Fruit fly (Drosophila melanogaster) whole organism, embryonic: ENCODE data around the gene CG9948.

Experiments
- Bteb2 ChIP-seq: fragments of 200-800 bp; sonication (Bioruptor generic); optimal IDR thresholded peaks from 2 replicates; lab custom pipeline; 2016; ENCODE audit warnings: missing biosample characterization, missing genetic modification characterization
- CG10267 ChIP-seq: fragments of 200-800 bp; sonication (Bioruptor generic); optimal IDR thresholded peaks from 2 replicates; lab custom pipeline; 2018; ENCODE audit warnings: missing biosample characterization, mild to moderate bottlenecking, missing genetic modification characterization, moderate library complexity
- CG10959 ChIP-seq: fragments of 200-800 bp; sonication (Bioruptor generic); IDR thresholded peaks from 2 replicates; pipeline ENCODE4 v1.3.6; 2022; ENCODE audit warnings: missing biosample characterization, missing genetic modification characterization
- CG10979 ChIP-seq: fragments of 200-800 bp; sonication (Bioruptor generic); optimal IDR thresholded peaks from 2 replicates; lab custom pipeline; 2018; ENCODE audit warnings: missing biosample characterization, mild to moderate bottlenecking, missing genetic modification characterization, moderate library complexity
- CG12155 ChIP-seq: fragments of 200-800 bp; sonication (Bioruptor generic); optimal IDR thresholded peaks from 3 replicates; lab custom pipeline; 2016; ENCODE audit warnings: missing biosample characterization, missing genetic modification characterization
- CG13775 ChIP-seq: fragments of 200-800 bp; sonication (Bioruptor generic); optimal IDR thresholded peaks from 3 replicates; lab custom pipeline; 2017; ENCODE audit warnings: missing biosample characterization, mild to moderate bottlenecking, missing genetic modification characterization
- CG14014 ChIP-seq: fragments of 200-800 bp; sonication (Bioruptor generic); IDR thresholded peaks from 2 replicates; pipeline ENCODE4 v1.3.6; 2022; ENCODE audit warnings: missing biosample characterization, missing genetic modification characterization
- CG15011 ChIP-seq: fragments of 200-800 bp; sonication (Bioruptor generic); optimal IDR thresholded peaks from 3 replicates; lab custom pipeline; 2018; ENCODE audit warnings: missing biosample characterization, mild to moderate bottlenecking, missing genetic modification characterization
- CG15696 ChIP-seq: fragments of 200-800 bp; sonication (Bioruptor generic); optimal IDR thresholded peaks from 2 replicates; lab custom pipeline; 2019; ENCODE audit warnings: missing biosample characterization, mild to moderate bottlenecking, missing genetic modification characterization, moderate library complexity
- CG16863 ChIP-seq: fragments of 200-800 bp; sonication (Bioruptor generic); optimal IDR thresholded peaks from 3 replicates; lab custom pipeline; 2016; ENCODE audit warnings: missing biosample characterization, missing genetic modification characterization
- CG17829 ChIP-seq: fragments of 200-800 bp; optimal IDR thresholded peaks from 2 replicates; lab custom pipeline; 2019; ENCODE audit warnings: missing biosample characterization, mild to moderate bottlenecking, missing genetic modification characterization, moderate library complexity
- CG18599 ChIP-seq: fragments of 200-800 bp; sonication (Bioruptor generic); optimal IDR thresholded peaks from 3 replicates; lab custom pipeline; 2017; ENCODE audit warnings: missing biosample characterization, missing genetic modification characterization, mild to moderate bottlenecking, moderate library complexity, missing genetic modification reagents
- CG2678 ChIP-seq: fragments of 200-800 bp; sonication (Bioruptor generic); optimal IDR thresholded peaks from 3 replicates; lab custom pipeline; 2019; ENCODE audit warnings: missing biosample characterization, mild to moderate bottlenecking, missing genetic modification characterization, moderate library complexity
- CG2712 ChIP-seq: fragments of 200-800 bp; optimal IDR thresholded peaks from 3 replicates; lab custom pipeline; 2019; ENCODE audit warnings: missing biosample characterization, mild to moderate bottlenecking, missing genetic modification characterization, moderate library complexity
- CG30403 ChIP-seq: fragments of 200-800 bp; sonication (Bioruptor generic); optimal IDR thresholded peaks from 3 replicates; lab custom pipeline; 2016; ENCODE audit warnings: missing biosample characterization, missing genetic modification characterization
- CG31224 ChIP-seq: fragments of 200-800 bp; sonication (Bioruptor generic); IDR thresholded peaks from 2 replicates; pipeline ENCODE4 v1.3.6; 2022; ENCODE audit warnings: missing biosample characterization, missing genetic modification characterization
- CG32532 ChIP-seq: fragments of 200-800 bp; sonication (Bioruptor generic); IDR thresholded peaks from 2 replicates; pipeline ENCODE4 v1.3.6; 2022; ENCODE audit warnings: missing biosample characterization, missing genetic modification characterization
- CG32767 ChIP-seq: fragments of 200-800 bp; sonication (Bioruptor generic); IDR thresholded peaks from 2 replicates; pipeline ENCODE4 v1.3.6; 2022; ENCODE audit warnings: missing biosample characterization, missing genetic modification characterization
- CG3407 ChIP-seq: fragments of 200-800 bp; sonication (Bioruptor generic); optimal IDR thresholded peaks from 2 replicates; lab custom pipeline; 2018; ENCODE audit warnings: missing biosample characterization, mild to moderate bottlenecking, missing genetic modification characterization
- CG43689 ChIP-seq: fragments of 200-800 bp; sonication (Bioruptor generic); IDR thresholded peaks from 2 replicates; pipeline ENCODE4 v1.3.6; 2022; ENCODE audit warnings: missing biosample characterization, missing genetic modification characterization
- CG4404 ChIP-seq: fragments of 200-800 bp; sonication (Bioruptor generic); IDR thresholded peaks from 2 replicates; pipeline ENCODE4 v1.3.6; 2022; ENCODE audit warnings: missing biosample characterization, missing genetic modification characterization
- CG4424 ChIP-seq: fragments of 200-800 bp; sonication (Bioruptor generic); optimal IDR thresholded peaks from 3 replicates; lab custom pipeline; 2016; ENCODE audit warnings: missing biosample characterization, missing genetic modification characterization
- CG4707 ChIP-seq: fragments of 200-800 bp; sonication (Bioruptor generic); optimal IDR thresholded peaks from 2 replicates; lab custom pipeline; 2018; ENCODE audit warnings: missing biosample characterization, mild to moderate bottlenecking, missing genetic modification characterization, moderate library complexity
- CG8478 ChIP-seq: fragments of >200 bp; optimal IDR thresholded peaks from 2 replicates; lab custom pipeline; 2018
- Drgx ChIP-seq: fragments of 200-800 bp; sonication (Bioruptor generic); IDR thresholded peaks from 2 replicates; pipeline ENCODE4 v1.3.6; 2022; ENCODE audit warnings: missing biosample characterization, missing genetic modification characterization
- Fer3 ChIP-seq: fragments of 200-800 bp; sonication (Bioruptor generic); optimal IDR thresholded peaks from 2 replicates; lab custom pipeline; 2018; ENCODE audit warnings: missing biosample characterization, mild to moderate bottlenecking, missing genetic modification characterization, moderate library complexity
- H2.0 ChIP-seq: fragments of 200-800 bp; sonication (Bioruptor generic); IDR thresholded peaks from 2 replicates; pipeline ENCODE4 v1.3.6; 2022; ENCODE audit warnings: missing biosample characterization, missing genetic modification characterization
- Hr51 ChIP-seq, 2 experiments: fragments of 200-800 bp; sonication (Bioruptor generic); optimal IDR thresholded peaks; 2 replicates in 1 of 2; 3 replicates in 1 of 2; lab custom pipeline; 2016 to 2018; ENCODE audit warnings: missing biosample characterization in 2 of 2, missing genetic modification characterization in 2 of 2, mild to moderate bottlenecking in 1 of 2, moderate library complexity in 1 of 2
- NfI ChIP-seq: fragments of 200-800 bp; sonication (Bioruptor generic); optimal IDR thresholded peaks from 3 replicates; lab custom pipeline; 2018; ENCODE audit warnings: missing biosample characterization, mild to moderate bottlenecking, missing genetic modification characterization, moderate library complexity
- Optix ChIP-seq: fragments of 200-800 bp; sonication (Bioruptor generic); IDR thresholded peaks from 3 replicates; pipeline ENCODE4 v1.3.6; 2022; ENCODE audit warnings: missing biosample characterization, missing genetic modification characterization
- Sin3A ChIP-seq: fragments of >200 bp; optimal IDR thresholded peaks from 2 replicates; lab custom pipeline; 2018
- Vsx1 ChIP-seq: fragments of 200-800 bp; sonication (Bioruptor generic); optimal IDR thresholded peaks from 2 replicates; lab custom pipeline; 2017; ENCODE audit warnings: missing biosample characterization, mild to moderate bottlenecking, missing genetic modification characterization, missing genetic modification reagents
- Xrp1 ChIP-seq: fragments of 200-800 bp; sonication (Bioruptor generic); IDR thresholded peaks from 2 replicates; pipeline ENCODE4 v1.3.6; 2022; ENCODE audit warnings: missing biosample characterization, missing genetic modification characterization
- ase ChIP-seq: fragments of 200-800 bp; sonication (Bioruptor generic); IDR thresholded peaks from 3 replicates; pipeline ENCODE4 v1.3.6; 2022; ENCODE audit warnings: missing biosample characterization, missing genetic modification characterization
- ci ChIP-seq: fragments of 200-800 bp; sonication (Bioruptor generic); IDR thresholded peaks from 3 replicates; pipeline ENCODE4 v1.3.6; 2022; ENCODE audit warnings: missing biosample characterization, missing genetic modification characterization
- dmrt11E ChIP-seq: fragments of 200-800 bp; sonication (Bioruptor generic); optimal IDR thresholded peaks from 3 replicates; lab custom pipeline; 2018; ENCODE audit warnings: missing biosample characterization, mild to moderate bottlenecking, missing genetic modification characterization, moderate library complexity
- fd96Cb ChIP-seq: fragments of 200-800 bp; sonication (Bioruptor generic); optimal IDR thresholded peaks from 2 replicates; lab custom pipeline; 2018; ENCODE audit warnings: missing biosample characterization, mild to moderate bottlenecking, missing genetic modification characterization, moderate library complexity
- gem ChIP-seq: fragments of 200-800 bp; sonication (Bioruptor generic); optimal IDR thresholded peaks from 2 replicates; lab custom pipeline; 2019; ENCODE audit warnings: missing biosample characterization, mild to moderate bottlenecking, missing genetic modification characterization, moderate library complexity
- nmo ChIP-seq: fragments of 200-800 bp; sonication (Bioruptor generic); optimal IDR thresholded peaks from 2 replicates; lab custom pipeline; 2018; ENCODE audit warnings: missing biosample characterization, mild to moderate bottlenecking, missing genetic modification characterization, moderate library complexity
- oc ChIP-seq: fragments of 200-800 bp; sonication (Bioruptor generic); optimal IDR thresholded peaks from 2 replicates; lab custom pipeline; 2018; ENCODE audit warnings: missing biosample characterization, mild to moderate bottlenecking, missing genetic modification characterization, moderate library complexity
- prd ChIP-seq, 3 experiments: fragments of >200 bp in 2 of 3; fragments of 200-800 bp in 1 of 3; sonication (Bioruptor generic) in 1 of 3; optimal IDR thresholded peaks in 2 of 3; IDR thresholded peaks in 1 of 3; 2 replicates in 2 of 3; 3 replicates in 1 of 3; pipeline versions ENCODE4 v1.3.6 to Lab custom; 2017 to 2022; ENCODE audit warnings: missing biosample characterization in 1 of 3, missing genetic modification characterization in 1 of 3
- pzg ChIP-seq: fragments of 200-800 bp; sonication (Bioruptor generic); optimal IDR thresholded peaks from 3 replicates; lab custom pipeline; 2018; ENCODE audit warnings: missing biosample characterization, mild to moderate bottlenecking, missing genetic modification characterization, moderate library complexity
- ssp ChIP-seq: fragments of 200-800 bp; sonication (Bioruptor generic); IDR thresholded peaks from 2 replicates; pipeline ENCODE4 v1.3.6; 2022; ENCODE audit warnings: missing biosample characterization, missing genetic modification characterization
- stc ChIP-seq: fragments of 200-800 bp; sonication (Bioruptor generic); IDR thresholded peaks from 2 replicates; pipeline ENCODE4 v1.3.6; 2022; ENCODE audit warnings: missing biosample characterization, missing genetic modification characterization
- sug ChIP-seq: fragments of 200-800 bp; optimal IDR thresholded peaks from 2 replicates; lab custom pipeline; 2019; ENCODE audit warnings: missing biosample characterization, mild to moderate bottlenecking, missing genetic modification characterization, moderate library complexity
- tap ChIP-seq: fragments of 200-800 bp; optimal IDR thresholded peaks from 3 replicates; lab custom pipeline; 2019; ENCODE audit warnings: missing biosample characterization, mild to moderate bottlenecking, missing genetic modification characterization, moderate library complexity
- trh ChIP-seq: fragments of 200-800 bp; sonication (Bioruptor generic); optimal IDR thresholded peaks from 2 replicates; lab custom pipeline; 2016; ENCODE audit warnings: missing biosample characterization, missing genetic modification characterization
- ttk ChIP-seq: fragments of 200-800 bp; sonication (Bioruptor generic); IDR thresholded peaks from 2 replicates; pipeline ENCODE4 v2.1.2; 2022; ENCODE audit warnings: missing biosample characterization, missing genetic modification characterization
- zen ChIP-seq: fragments of 200-800 bp; sonication (Bioruptor generic); optimal IDR thresholded peaks from 3 replicates; lab custom pipeline; 2018; ENCODE audit warnings: missing biosample characterization, mild to moderate bottlenecking, missing genetic modification characterization, moderate library complexity

CG9948 gene

DNA sequence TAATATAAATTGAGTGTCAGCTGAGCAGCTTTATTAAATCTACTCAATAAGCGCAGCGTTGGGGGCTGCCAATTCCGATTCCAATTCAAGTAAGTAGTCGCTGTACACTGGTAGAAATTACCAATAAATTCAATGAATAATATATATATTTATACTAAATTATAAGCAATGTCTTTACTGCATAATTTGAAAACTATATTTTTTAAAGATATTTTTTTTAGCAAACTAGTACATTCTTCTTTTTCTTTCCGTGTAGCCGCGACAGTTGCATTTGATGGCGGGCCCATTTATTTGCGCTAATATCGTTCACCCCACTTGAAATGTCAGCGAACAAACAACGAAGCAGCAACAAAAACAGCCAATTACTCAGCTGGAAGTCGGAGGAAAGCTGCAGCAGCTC, 21.6 kb downstream of the CG9948 start (continued):
- peak; percentile 38 for TF ChIP-seq CG30403 (GFP tag; lab: Kevin White, UChicago)
- TF ChIP-seq Sin3A (lab: Kevin White, UChicago) = no peak
- peak; percentile 63 for TF ChIP-seq Xrp1 (GFP tag; lab: Robert Waterston, UW)
- TF ChIP-seq CG3407 = peak; percentile 40
- TF ChIP-seq tap = peak; percentile 26
- no peak for TF ChIP-seq sug (tag; lab: Kevin White, UChicago)
- peak in 1 of 2 experiments; percentile 76 for TF ChIP-seq Hr51 (GFP tag; optimal IDR thresholded peaks at IDR 0.05; lab: Kevin White, UChicago)
- TF ChIP-seq dmrt11E (tag; lab: Kevin White, UChicago) = peak; percentile 70
- peak; percentile 66 for TF ChIP-seq CG2678
- no peak for TF ChIP-seq CG8478 (lab: Kevin White, UChicago)
- TF ChIP-seq CG17829 (tag; lab: Kevin White, UChicago) = peak; percentile 55
- no peak for TF ChIP-seq H2.0 (GFP tag; lab: Robert Waterston, UW)
- peak; percentile 37 for TF ChIP-seq oc (tag; lab: Kevin White, UChicago)
- peak; percentile 43; the same call in 1 of the 2 replicates for TF ChIP-seq ssp (GFP tag; lab: Robert Waterston, UW)
- peak; percentile 30 for TF ChIP-seq NfI (GFP tag; lab: Kevin White, UChicago)
- peak; percentile 64; the same call in 1 of the 2 replicates for TF ChIP-seq CG32767
- TF ChIP-seq CG10959 (GFP tag; lab: Robert Waterston, UW) = peak; percentile 65
- peak; percentile 65 for TF ChIP-seq nmo (GFP tag; lab: Kevin White, UChicago)
- peak; percentile 16 for TF ChIP-seq CG4707 (GFP tag; lab: Kevin White, UChicago)
- peak; percentile 61 for TF ChIP-seq CG4424 (GFP tag; lab: Kevin White, UChicago)
- TF ChIP-seq CG18599 (GFP tag; lab: Kevin White, UChicago) = peak; percentile 50
- TF ChIP-seq CG14014 (GFP tag; lab: Robert Waterston, UW) = peak; percentile 66
- TF ChIP-seq Fer3 (tag; lab: Kevin White, UChicago) = peak; percentile 31
- TF ChIP-seq Optix (GFP tag; lab: Robert Waterston, UW) = peak; percentile 49; the same call in 1 of the 3 replicates
- TF ChIP-seq Vsx1 = peak; percentile 35
- TF ChIP-seq Bteb2 (GFP tag; lab: Kevin White, UChicago) = no peak
- TF ChIP-seq trh (GFP tag; lab: Kevin White, UChicago) = peak; percentile 43

DNA sequence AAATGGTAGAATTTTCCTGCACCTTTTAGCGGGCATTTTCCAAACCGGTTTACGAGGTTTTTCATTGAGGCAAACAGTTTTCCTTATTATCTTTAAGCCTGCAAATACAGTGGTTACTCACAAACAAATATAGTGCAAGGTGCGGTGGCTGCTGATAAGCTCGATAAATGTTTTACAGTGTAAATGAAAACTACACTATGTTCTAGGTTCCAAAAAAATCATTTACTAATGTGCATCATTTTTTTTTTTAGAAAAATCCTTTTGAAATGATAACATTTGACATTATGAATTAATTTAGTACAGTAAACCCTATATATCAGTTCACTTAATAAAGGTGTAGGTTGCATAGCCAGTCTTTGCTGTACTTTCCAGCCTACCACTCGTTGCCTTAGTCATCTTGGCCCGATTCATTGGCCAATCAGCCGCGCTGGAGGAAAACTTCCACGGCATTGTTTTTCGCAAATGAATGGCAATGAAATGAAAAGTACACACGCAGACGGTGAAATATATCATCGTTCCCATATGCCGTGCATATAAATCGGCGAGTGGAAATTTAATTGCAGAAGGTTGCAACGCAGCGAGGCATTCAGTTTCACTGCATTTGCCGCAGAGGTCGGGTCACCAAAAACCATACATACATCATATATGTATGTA, 22.4 kb downstream of the CG9948 start:
- no peak for TF ChIP-seq CG10267 (tag; lab: Kevin White, UChicago)
- TF ChIP-seq CG17829 (tag; lab: Kevin White, UChicago) = no peak
- TF ChIP-seq CG32532 (GFP tag; lab: Robert Waterston, UW) = 0 out of 2 replicates have a peak, but pooled peaks have one; percentile 21
- peak; percentile 39 for TF ChIP-seq gem (tag; lab: Kevin White, UChicago)
- no peak for TF ChIP-seq CG10979 (tag; lab: Kevin White, UChicago)
- TF ChIP-seq zen (tag; lab: Kevin White, UChicago) = no peak
- TF ChIP-seq pzg (GFP tag; lab: Kevin White, UChicago) = no peak
- 0 out of 2 replicates have a peak, but pooled peaks have one; percentile 18 for TF ChIP-seq ttk (GFP tag; lab: Robert Waterston, UW)
- TF ChIP-seq CG16863 (GFP tag; lab: Kevin White, UChicago) = peak; percentile 35
- TF ChIP-seq CG12155 (GFP tag; lab: Kevin White, UChicago) = peak; percentile 3
- no peak for TF ChIP-seq CG13775 (GFP tag; lab: Kevin White, UChicago)
- no peak for TF ChIP-seq prd (optimal IDR thresholded peaks at IDR 0.05; lab: Kevin White, UChicago)
- peak; percentile 5; the same call in 1 of the 3 replicates for TF ChIP-seq prd (GFP tag; IDR thresholded peaks at IDR 0.05; lab: Robert Waterston, UW)
- TF ChIP-seq ase (GFP tag; lab: Robert Waterston, UW) = no peak
- peak; percentile 68 for TF ChIP-seq Drgx
- TF ChIP-seq CG4404 (GFP tag; lab: Robert Waterston, UW) = peak; percentile 44; the same call in 1 of the 2 replicates
- TF ChIP-seq CG15696 (tag; lab: Kevin White, UChicago) = peak; percentile 52
- TF ChIP-seq CG43689 (GFP tag; lab: Robert Waterston, UW) = no peak
- no peak for TF ChIP-seq CG31224 (GFP tag; lab: Robert Waterston, UW)
- peak; percentile 28 for TF ChIP-seq CG2712 (tag; lab: Kevin White, UChicago)
- TF ChIP-seq stc (GFP tag; lab: Robert Waterston, UW) = no peak
- TF ChIP-seq fd96Cb = peak; percentile 18
- TF ChIP-seq CG15011 (GFP tag; lab: Kevin White, UChicago) = no peak
- 0 out of 3 replicates have a peak, but pooled peaks have one; percentile 7 for TF ChIP-seq ci
